Fruit fly (Drosophila melanogaster) whole organism, embryonic: ENCODE measurements around the gene Pvf3.

Source experiments
- Adf1 ChIP-seq: fragments of 200-800 bp; sonication (Bioruptor generic); IDR thresholded peaks from 2 replicates; pipeline ENCODE4 v1.3.6; 2022; ENCODE audit warnings: missing biosample characterization, missing genetic modification characterization
- CG10321 ChIP-seq: fragments of 200-800 bp; sonication (Bioruptor generic); IDR thresholded peaks from 2 replicates; pipeline ENCODE4 v1.3.6; 2022; ENCODE audit warnings: missing biosample characterization, missing genetic modification characterization
- CG1233 ChIP-seq: fragments of 200-800 bp; sonication (Bioruptor generic); optimal IDR thresholded peaks from 4 replicates; lab custom pipeline; 2018; ENCODE audit warnings: missing biosample characterization, mild to moderate bottlenecking, missing genetic modification characterization
- CG12391 ChIP-seq: fragments of 200-800 bp; sonication (Bioruptor generic); optimal IDR thresholded peaks from 3 replicates; lab custom pipeline; 2018; ENCODE audit warnings: missing biosample characterization, mild to moderate bottlenecking, missing genetic modification characterization, moderate library complexity
- CG15514 ChIP-seq: fragments of 200-800 bp; sonication (Bioruptor generic); optimal IDR thresholded peaks from 3 replicates; lab custom pipeline; 2017; ENCODE audit warnings: missing biosample characterization, missing genetic modification characterization, mild to moderate bottlenecking, moderate library complexity, missing genetic modification reagents
- CG16779 ChIP-seq: fragments of 200-800 bp; sonication (Bioruptor generic); IDR thresholded peaks from 2 replicates; pipeline ENCODE4 v1.3.6; 2022; ENCODE audit warnings: missing biosample characterization, missing genetic modification characterization
- CG17568 ChIP-seq: fragments of 200-800 bp; sonication (Bioruptor generic); optimal IDR thresholded peaks from 2 replicates; lab custom pipeline; 2018; ENCODE audit warnings: missing biosample characterization, mild to moderate bottlenecking, missing genetic modification characterization, moderate library complexity
- CG18764 ChIP-seq: fragments of 200-800 bp; sonication (Bioruptor generic); optimal IDR thresholded peaks from 3 replicates; lab custom pipeline; 2016; ENCODE audit warnings: missing biosample characterization, missing genetic modification characterization
- CG2120 ChIP-seq: fragments of 200-800 bp; sonication (Bioruptor generic); optimal IDR thresholded peaks from 3 replicates; lab custom pipeline; 2016; ENCODE audit warnings: missing biosample characterization, missing genetic modification characterization
- CG2678 ChIP-seq: fragments of 200-800 bp; sonication (Bioruptor generic); optimal IDR thresholded peaks from 3 replicates; lab custom pipeline; 2019; ENCODE audit warnings: missing biosample characterization, mild to moderate bottlenecking, missing genetic modification characterization, moderate library complexity
- CG30431 ChIP-seq: fragments of 200-800 bp; sonication (Bioruptor generic); optimal IDR thresholded peaks from 2 replicates; lab custom pipeline; 2017; ENCODE audit warnings: missing biosample characterization, missing genetic modification characterization
- CG3407 ChIP-seq: fragments of 200-800 bp; sonication (Bioruptor generic); optimal IDR thresholded peaks from 2 replicates; lab custom pipeline; 2018; ENCODE audit warnings: missing biosample characterization, mild to moderate bottlenecking, missing genetic modification characterization
- CG3847 ChIP-seq: fragments of 200-800 bp; sonication (Bioruptor generic); IDR thresholded peaks from 2 replicates; pipeline ENCODE4 v1.3.6; 2022; ENCODE audit warnings: missing biosample characterization, missing genetic modification characterization
- CG5953 ChIP-seq: fragments of 200-800 bp; sonication (Bioruptor generic); IDR thresholded peaks from 2 replicates; pipeline ENCODE4 v1.3.6; 2022; ENCODE audit warnings: missing biosample characterization, missing genetic modification characterization
- CG7556 ChIP-seq: fragments of 200-800 bp; sonication (Bioruptor generic); optimal IDR thresholded peaks from 2 replicates; lab custom pipeline; 2017; ENCODE audit warnings: missing biosample characterization, mild to moderate bottlenecking, missing genetic modification characterization
- CG9727 ChIP-seq: fragments of 200-800 bp; sonication (Bioruptor generic); optimal IDR thresholded peaks from 3 replicates; lab custom pipeline; 2017; ENCODE audit warnings: missing biosample characterization, mild to moderate bottlenecking, missing genetic modification characterization
- CG9817 ChIP-seq: fragments of 200-800 bp; sonication (Bioruptor generic); optimal IDR thresholded peaks from 2 replicates; lab custom pipeline; 2018; ENCODE audit warnings: missing biosample characterization, mild to moderate bottlenecking, missing genetic modification characterization, moderate library complexity
- CHES-1-like ChIP-seq: fragments of 200-800 bp; sonication (Bioruptor generic); optimal IDR thresholded peaks from 2 replicates; lab custom pipeline; 2016; ENCODE audit warnings: missing biosample characterization, missing genetic modification characterization
- Camta ChIP-seq: fragments of 200-800 bp; sonication (Bioruptor generic); optimal IDR thresholded peaks from 2 replicates; lab custom pipeline; 2016; ENCODE audit warnings: missing biosample characterization, missing genetic modification characterization
- D ChIP-seq, 2 experiments: fragments of 200-800 bp in 1 of 2; fragments of >200 bp in 1 of 2; sonication (Bioruptor generic) in 1 of 2; optimal IDR thresholded peaks; 2 replicates in 1 of 2; 3 replicates in 1 of 2; lab custom pipeline; 2017; ENCODE audit warnings: mild to moderate bottlenecking in 1 of 2, missing biosample characterization in 1 of 2, missing genetic modification characterization in 1 of 2, missing genetic modification reagents in 1 of 2
- Dek ChIP-seq: fragments of 200-800 bp; sonication (Bioruptor generic); optimal IDR thresholded peaks from 3 replicates; lab custom pipeline; 2019; ENCODE audit warnings: missing biosample characterization, mild to moderate bottlenecking, missing genetic modification characterization, moderate library complexity
- E2f2 ChIP-seq: fragments of 200-800 bp; sonication (Bioruptor generic); IDR thresholded peaks from 2 replicates; pipeline ENCODE4 v1.3.6; 2022; ENCODE audit warnings: missing biosample characterization, missing genetic modification characterization
- Gsc ChIP-seq: fragments of 200-800 bp; sonication (Bioruptor generic); IDR thresholded peaks from 2 replicates; pipeline ENCODE4 v1.3.6; 2022; ENCODE audit warnings: missing biosample characterization, missing genetic modification characterization
- NFAT ChIP-seq: fragments of 200-800 bp; sonication (Bioruptor generic); IDR thresholded peaks from 2 replicates; pipeline ENCODE4 v1.3.6; 2022; ENCODE audit warnings: missing biosample characterization, missing genetic modification characterization
- Nf-YC ChIP-seq: fragments of 200-800 bp; optimal IDR thresholded peaks from 3 replicates; lab custom pipeline; 2019; ENCODE audit warnings: missing biosample characterization, mild to moderate bottlenecking, missing genetic modification characterization, moderate library complexity
- Xrp1 ChIP-seq: fragments of 200-800 bp; sonication (Bioruptor generic); IDR thresholded peaks from 2 replicates; pipeline ENCODE4 v1.3.6; 2022; ENCODE audit warnings: missing biosample characterization, missing genetic modification characterization
- ara ChIP-seq: fragments of 200-800 bp; sonication (Bioruptor generic); IDR thresholded peaks from 2 replicates; pipeline ENCODE4 v1.3.6; 2022; ENCODE audit warnings: missing biosample characterization, missing genetic modification characterization
- ase ChIP-seq: fragments of 200-800 bp; sonication (Bioruptor generic); IDR thresholded peaks from 3 replicates; pipeline ENCODE4 v1.3.6; 2022; ENCODE audit warnings: missing biosample characterization, missing genetic modification characterization
- ash1 ChIP-seq: fragments of 200-800 bp; sonication (Bioruptor generic); optimal IDR thresholded peaks from 2 replicates; lab custom pipeline; 2018; ENCODE audit warnings: missing biosample characterization, mild to moderate bottlenecking, missing genetic modification characterization
- caup ChIP-seq: fragments of 200-800 bp; sonication (Bioruptor generic); optimal IDR thresholded peaks from 3 replicates; lab custom pipeline; 2017; ENCODE audit warnings: missing biosample characterization, mild to moderate bottlenecking, missing genetic modification characterization, moderate library complexity; ENCODE audit not compliant: severe bottlenecking
- croc ChIP-seq: fragments of 200-800 bp; sonication (Bioruptor generic); conservative IDR thresholded peaks from 3 replicates; pipeline ENCODE4 v1.3.6; 2022; ENCODE audit warnings: missing biosample characterization, missing genetic modification characterization
- eve ChIP-seq, 2 experiments: fragments of >200 bp; optimal IDR thresholded peaks; 2 replicates each; lab custom pipeline; 2017; ENCODE audit warnings: missing biosample characterization in 2 of 2, missing genetic modification characterization in 2 of 2
- fu2 ChIP-seq: fragments of 200-800 bp; sonication (Bioruptor generic); optimal IDR thresholded peaks from 2 replicates; lab custom pipeline; 2016; ENCODE audit warnings: missing biosample characterization, missing genetic modification characterization
- gsb-n ChIP-seq: fragments of 200-800 bp; sonication (Bioruptor generic); optimal IDR thresholded peaks from 3 replicates; lab custom pipeline; 2018; ENCODE audit warnings: missing biosample characterization, mild to moderate bottlenecking, missing genetic modification characterization
- gt ChIP-seq: fragments of 200-800 bp; sonication (Bioruptor generic); IDR thresholded peaks from 2 replicates; pipeline ENCODE4 v1.3.6; 2022; ENCODE audit warnings: missing biosample characterization, missing genetic modification characterization
- jigr1 ChIP-seq: fragments of 200-800 bp; sonication (Bioruptor generic); IDR thresholded peaks from 3 replicates; pipeline ENCODE4 v1.3.6; 2022; ENCODE audit warnings: missing biosample characterization, missing genetic modification characterization
- jumu ChIP-seq: fragments of 200-800 bp; sonication (Bioruptor generic); optimal IDR thresholded peaks from 3 replicates; lab custom pipeline; 2016; ENCODE audit warnings: missing biosample characterization, missing genetic modification characterization
- mam ChIP-seq: fragments of 200-800 bp; sonication (Bioruptor generic); optimal IDR thresholded peaks from 3 replicates; lab custom pipeline; 2016; ENCODE audit warnings: missing biosample characterization, missing genetic modification characterization
- mld ChIP-seq: fragments of 200-800 bp; sonication (Bioruptor generic); IDR thresholded peaks from 3 replicates; pipeline ENCODE4 v1.3.6; 2022; ENCODE audit warnings: missing biosample characterization, missing genetic modification characterization; ENCODE audit not compliant: partially characterized antibody
- odd ChIP-seq: fragments of 200-800 bp; sonication (Bioruptor generic); optimal IDR thresholded peaks from 2 replicates; lab custom pipeline; 2017; ENCODE audit warnings: missing biosample characterization, mild to moderate bottlenecking, missing genetic modification characterization
- pnt ChIP-seq: fragments of 200-800 bp; sonication (Bioruptor generic); optimal IDR thresholded peaks from 3 replicates; lab custom pipeline; 2016; ENCODE audit warnings: missing biosample characterization, missing genetic modification characterization
- repo ChIP-seq: fragments of 200-800 bp; sonication (Bioruptor generic); optimal IDR thresholded peaks from 2 replicates; lab custom pipeline; 2016; ENCODE audit warnings: missing biosample characterization, missing genetic modification characterization
- ro ChIP-seq: fragments of 200-800 bp; sonication (Bioruptor generic); IDR thresholded peaks from 2 replicates; pipeline ENCODE4 v1.3.6; 2022; ENCODE audit warnings: missing biosample characterization, missing genetic modification characterization
- scrt ChIP-seq: fragments of 200-800 bp; sonication (Bioruptor generic); optimal IDR thresholded peaks from 2 replicates; lab custom pipeline; 2018; ENCODE audit warnings: missing biosample characterization, mild to moderate bottlenecking, missing genetic modification characterization, moderate library complexity
- sd ChIP-seq: fragments of 200-800 bp; sonication (Bioruptor generic); optimal IDR thresholded peaks from 3 replicates; lab custom pipeline; 2018; ENCODE audit warnings: missing biosample characterization, mild to moderate bottlenecking, missing genetic modification characterization, moderate library complexity
- sens-2 ChIP-seq: fragments of 200-800 bp; sonication (Bioruptor generic); IDR thresholded peaks from 2 replicates; pipeline ENCODE4 v1.3.6; 2022; ENCODE audit warnings: missing biosample characterization, missing genetic modification characterization
- sob ChIP-seq: fragments of 200-800 bp; sonication (Bioruptor generic); IDR thresholded peaks from 2 replicates; pipeline ENCODE4 v1.3.6; 2022; ENCODE audit warnings: missing biosample characterization, missing genetic modification characterization
- sr ChIP-seq: fragments of 200-800 bp; sonication (Bioruptor generic); IDR thresholded peaks from 3 replicates; pipeline ENCODE4 v1.3.6; 2022; ENCODE audit warnings: missing biosample characterization, missing genetic modification characterization
- toy ChIP-seq: fragments of 200-800 bp; sonication (Bioruptor generic); IDR thresholded peaks from 2 replicates; pipeline ENCODE4 v1.3.6; 2022; ENCODE audit warnings: missing biosample characterization, missing genetic modification characterization

The Pvf3 gene

dm6 chr2L:7188530-7188996 lies 31.1 kb upstream of the Pvf3 start (continued):
- peak; percentile 93 for TF ChIP-seq CG16779 (GFP tag; lab: Robert Waterston, UW)
- no peak for TF ChIP-seq mld
- peak; percentile 96 for TF ChIP-seq Gsc (GFP tag; lab: Robert Waterston, UW)
- TF ChIP-seq pnt (GFP tag; lab: Kevin White, UChicago) = peak; percentile 95
- peak; percentile 96 for TF ChIP-seq CG30431 (GFP tag; lab: Kevin White, UChicago)
- TF ChIP-seq gt (GFP tag; lab: Robert Waterston, UW) = peak; percentile 95
- peak; percentile 98 for TF ChIP-seq CG9817 (tag; lab: Kevin White, UChicago)
- TF ChIP-seq CG2120 = peak; percentile 99
- peak; percentile 98 for TF ChIP-seq CG3847 (GFP tag; lab: Robert Waterston, UW)
- peak; percentile 97 for TF ChIP-seq odd
- peak; percentile 91 for TF ChIP-seq CG15514 (GFP tag; lab: Kevin White, UChicago)
- peak; percentile 98 for TF ChIP-seq croc (GFP tag; lab: Robert Waterston, UW)
- peak; percentile 97 for TF ChIP-seq CHES-1-like (GFP tag; lab: Kevin White, UChicago)
- TF ChIP-seq mam (GFP tag; lab: Kevin White, UChicago) = peak; percentile 98
- TF ChIP-seq Xrp1 (GFP tag; lab: Robert Waterston, UW) = peak; percentile 99
- peak; percentile 94 for TF ChIP-seq fu2 (GFP tag; lab: Kevin White, UChicago)
- peak; percentile 84 for TF ChIP-seq CG10321 (GFP tag; lab: Robert Waterston, UW)
- TF ChIP-seq CG12391 (tag; lab: Kevin White, UChicago) = peak; percentile 99
- peak; percentile 96 for TF ChIP-seq gsb-n (tag; lab: Kevin White, UChicago)
- TF ChIP-seq Dek (tag; lab: Kevin White, UChicago) = peak; percentile 97
- TF ChIP-seq jumu (GFP tag; lab: Kevin White, UChicago) = peak; percentile 95
- peak; percentile 78 for TF ChIP-seq ash1 (GFP tag; lab: Kevin White, UChicago)
- TF ChIP-seq D (optimal IDR thresholded peaks at IDR 0.05; lab: Kevin White, UChicago) = no peak
- peak; percentile 98 for TF ChIP-seq D (GFP tag; optimal IDR thresholded peaks at IDR 0.05; lab: Kevin White, UChicago)
- peak; percentile 98 for TF ChIP-seq sob (GFP tag; lab: Robert Waterston, UW)
- TF ChIP-seq ase (GFP tag; lab: Robert Waterston, UW) = peak; percentile 98
- peak; percentile 95 for TF ChIP-seq Camta (GFP tag; lab: Kevin White, UChicago)
- peak; percentile 94 for TF ChIP-seq ro (GFP tag; lab: Robert Waterston, UW)
- TF ChIP-seq jigr1 (GFP tag; lab: Robert Waterston, UW) = peak; percentile 99
- TF ChIP-seq scrt (GFP tag; lab: Kevin White, UChicago) = peak; percentile 99
- peak; percentile 96 for TF ChIP-seq NFAT (GFP tag; lab: Robert Waterston, UW)
- TF ChIP-seq sd (tag; lab: Kevin White, UChicago) = peak; percentile 94
- peak; percentile 99 for TF ChIP-seq CG7556 (GFP tag; lab: Kevin White, UChicago)
- peak; percentile 93 for TF ChIP-seq repo (GFP tag; lab: Kevin White, UChicago)
- TF ChIP-seq sens-2 (GFP tag; lab: Robert Waterston, UW) = peak; percentile 93
- peak; percentile 98 for TF ChIP-seq caup (GFP tag; lab: Kevin White, UChicago)
- TF ChIP-seq toy (GFP tag; lab: Robert Waterston, UW) = peak; percentile 89
- TF ChIP-seq CG17568 (GFP tag; lab: Kevin White, UChicago) = peak; percentile 96
- TF ChIP-seq CG5953 (GFP tag; lab: Robert Waterston, UW) = peak; percentile 97
- peak; percentile 97 for TF ChIP-seq CG3407 (GFP tag; lab: Kevin White, UChicago)
- TF ChIP-seq CG9727 (GFP tag; lab: Kevin White, UChicago) = peak; percentile 97
- TF ChIP-seq CG2678 (tag; lab: Kevin White, UChicago) = peak; percentile 99
- peak; percentile 100 for TF ChIP-seq Adf1 (GFP tag; lab: Robert Waterston, UW)
- peak; percentile 98 for TF ChIP-seq ara (GFP tag; lab: Robert Waterston, UW)
- peak; percentile 88 for TF ChIP-seq E2f2 (GFP tag; lab: Robert Waterston, UW)
- TF ChIP-seq Nf-YC (tag; lab: Kevin White, UChicago) = peak; percentile 92
- peak; percentile 97 for TF ChIP-seq CG1233 (GFP tag; lab: Kevin White, UChicago)
- TF ChIP-seq eve (GFP tag; optimal IDR thresholded peaks at IDR 0.05; lab: Kevin White, UChicago) = peak in 1 of 2 experiments; percentile 99
- TF ChIP-seq sr (GFP tag; lab: Robert Waterston, UW) = peak; percentile 99
- TF ChIP-seq CG18764 = peak; percentile 93
- TF ChIP-seq, all 482 proteins: peak for 437
